Fruit fly (Drosophila melanogaster) whole organism, adult: ENCODE measurements around the gene eloF.

Source experiments
- CG11617 ChIP-seq: fragments of 200-800 bp; sonication (Bioruptor generic); optimal IDR thresholded peaks from 2 replicates; lab custom pipeline; 2017; ENCODE audit warnings: mild to moderate bottlenecking, missing biosample characterization, missing genetic modification reagents, missing genetic modification characterization
- CG12768 ChIP-seq: fragments of 200-800 bp; sonication (Bioruptor generic); optimal IDR thresholded peaks from 2 replicates; lab custom pipeline; 2017; ENCODE audit warnings: missing biosample characterization, missing genetic modification characterization, mild to moderate bottlenecking, moderate library complexity, missing genetic modification reagents
- CG1620 ChIP-seq: fragments of 200-800 bp; sonication (Bioruptor generic); optimal IDR thresholded peaks from 2 replicates; lab custom pipeline; 2016; ENCODE audit warnings: missing biosample characterization, missing genetic modification characterization
- CG5204 ChIP-seq: fragments of 200-800 bp; sonication (Bioruptor generic); optimal IDR thresholded peaks from 2 replicates; lab custom pipeline; 2016; ENCODE audit warnings: missing biosample characterization, missing genetic modification characterization
- CG7101 ChIP-seq: fragments of 200-800 bp; sonication (Bioruptor generic); optimal IDR thresholded peaks from 2 replicates; lab custom pipeline; 2018; ENCODE audit warnings: missing biosample characterization, mild to moderate bottlenecking, missing genetic modification characterization, moderate library complexity
- Clk ChIP-seq: fragments of 200-800 bp; sonication (Bioruptor generic); optimal IDR thresholded peaks from 2 replicates; lab custom pipeline; 2017; ENCODE audit warnings: missing biosample characterization, missing genetic modification characterization
- Mnt ChIP-seq: fragments of 200-800 bp; sonication (Bioruptor generic); optimal IDR thresholded peaks from 2 replicates; lab custom pipeline; 2016; ENCODE audit warnings: missing biosample characterization, mild to moderate bottlenecking, missing genetic modification characterization
- bab1 ChIP-seq: fragments of 200-800 bp; sonication (Bioruptor generic); optimal IDR thresholded peaks from 3 replicates; lab custom pipeline; 2019; ENCODE audit warnings: missing biosample characterization, mild to moderate bottlenecking, missing genetic modification characterization, moderate library complexity
- cic ChIP-seq: fragments of 200-800 bp; sonication (Bioruptor generic); optimal IDR thresholded peaks from 2 replicates; lab custom pipeline; 2017; ENCODE audit warnings: missing biosample characterization, mild to moderate bottlenecking, missing genetic modification characterization, moderate library complexity
- cnc ChIP-seq, 2 experiments: fragments of >200 bp; optimal IDR thresholded peaks; 2 replicates each; lab custom pipeline; 2017
- kay ChIP-seq: fragments of 200-800 bp; sonication (Bioruptor generic); peaks from one replicate; lab custom pipeline; 2016; ENCODE audit warnings: missing biosample characterization, missing genetic modification characterization, borderline replicate concordance
- ovo ChIP-seq: fragments of 200-800 bp; sonication (Bioruptor generic); optimal IDR thresholded peaks from 2 replicates; lab custom pipeline; 2016; ENCODE audit warnings: missing biosample characterization, missing genetic modification characterization
- pad ChIP-seq: fragments of 200-800 bp; sonication (Bioruptor generic); optimal IDR thresholded peaks from 3 replicates; lab custom pipeline; 2017; ENCODE audit warnings: missing biosample characterization, missing genetic modification characterization, mild to moderate bottlenecking, moderate library complexity, missing genetic modification reagents
- tj ChIP-seq: fragments of 200-800 bp; sonication (Bioruptor generic); optimal IDR thresholded peaks from 3 replicates; lab custom pipeline; 2017; ENCODE audit warnings: missing biosample characterization, mild to moderate bottlenecking, missing genetic modification characterization, moderate library complexity

DNA sequence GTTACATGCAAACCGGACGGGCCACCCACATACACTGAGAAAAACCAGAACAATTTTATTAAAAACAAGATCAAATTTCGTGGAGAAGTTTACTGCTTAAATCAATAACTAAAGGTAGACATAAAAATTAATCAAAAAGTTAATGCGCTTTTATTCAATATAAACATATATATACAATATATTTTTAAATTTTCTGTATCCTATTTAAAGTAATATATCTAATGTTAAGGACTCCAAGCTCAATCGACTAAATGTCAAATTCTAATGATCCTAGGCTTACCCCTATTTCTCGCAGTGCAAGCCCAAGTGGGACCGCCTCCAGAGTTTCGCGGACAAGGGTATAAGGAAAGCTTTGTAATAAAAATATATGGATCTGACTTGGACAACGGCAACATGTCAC is 43.8 kb downstream of the eloF start:
- TF ChIP-seq CG7101 (tag; lab: Kevin White, UChicago) (no peak), CG5204 (GFP tag; lab: Kevin White, UChicago) (no peak), bab1 (no peak), ovo (no peak), Mnt (GFP tag; lab: Kevin White, UChicago) (no peak), cnc (optimal IDR thresholded peaks at IDR 0.05; lab: Kevin White, UChicago) (no peak), Clk (GFP tag; lab: Kevin White, UChicago) (no peak), CG11617 (no peak), pad (GFP tag; lab: Kevin White, UChicago) (no peak), tj (GFP tag; lab: Kevin White, UChicago) (no peak), kay (GFP tag; lab: Kevin White, UChicago) (no peak), CG12768 (GFP tag; lab: Kevin White, UChicago) (no peak), cic (GFP tag; lab: Kevin White, UChicago) (no peak), CG1620 (GFP tag; lab: Kevin White, UChicago) (no peak)
